Worm (Caenorhabditis elegans): Measurements from ENCODE around the gene F31D4.5.

F31D4.5 gene

ce11 chrV:20824962-20825609, 28.8 kb upstream of the F31D4.5 start, which contains the start of the genes gcy-22 and grl-14:
Gene gcy-22, minus strand, starts transcription at chrV:20825062.
Gene grl-14, plus strand, starts transcription at chrV:20825559.
- TF ChIP-seq ztf-11 (tag; optimal IDR thresholded peaks at IDR 0.05) = no peak
- TF ChIP-seq nhr-23 (tag; optimal IDR thresholded peaks at IDR 0.05) = no peak
- TF ChIP-seq ceh-9 (tag; optimal IDR thresholded peaks at IDR 0.05) = no peak
- TF ChIP-seq nhr-76 (tag; optimal IDR thresholded peaks at IDR 0.05) = no peak
- TF ChIP-seq pha-4 (tag; optimal IDR thresholded peaks at IDR 0.05) = no peak
- TF ChIP-seq fkh-2 (tag; optimal IDR thresholded peaks at IDR 0.05) = no peak
- no peak for TF ChIP-seq tbx-2 (tag; optimal IDR thresholded peaks at IDR 0.05)
- TF ChIP-seq nhr-237 (tag; optimal IDR thresholded peaks at IDR 0.05) = no peak

ce11 chrV:20826618-20827017, 27.3 kb upstream of the F31D4.5 start:
- TF ChIP-seq daf-12 (tag; optimal IDR thresholded peaks at IDR 0.05) (no peak), aly-2 (tag; optimal IDR thresholded peaks at IDR 0.05) (no peak), mdl-1 (tag; optimal IDR thresholded peaks at IDR 0.05) (no peak), nhr-25 (tag; optimal IDR thresholded peaks at IDR 0.05) (no peak), nhr-237 (tag; optimal IDR thresholded peaks at IDR 0.05) (no peak), ztf-4 (tag; optimal IDR thresholded peaks at IDR 0.05) (no peak), nhr-23 (tag; optimal IDR thresholded peaks at IDR 0.05) (no peak), ZK546.5 (tag; optimal IDR thresholded peaks at IDR 0.05) (no peak), pqm-1 (tag; optimal IDR thresholded peaks at IDR 0.05) (no peak), ceh-28 (tag; optimal IDR thresholded peaks at IDR 0.05) (no peak), elt-2 (tag; optimal IDR thresholded peaks at IDR 0.05) (no peak), zag-1 (tag; optimal IDR thresholded peaks at IDR 0.05) (no peak), elt-3 (tag; optimal IDR thresholded peaks at IDR 0.05) (no peak), nhr-67 (tag; optimal IDR thresholded peaks at IDR 0.05) (no peak), egl-5 (tag; optimal IDR thresholded peaks at IDR 0.05) (no peak), nhr-43 (tag; optimal IDR thresholded peaks at IDR 0.05; ENCODE audit: poor library complexity, severe bottlenecking) (no peak), unc-39 (tag; optimal IDR thresholded peaks at IDR 0.05) (no peak), sea-2 (GFP tag; optimal IDR thresholded peaks at IDR 0.05) (no peak), ztf-11 (tag; optimal IDR thresholded peaks at IDR 0.05) (no peak), nhr-12 (tag; optimal IDR thresholded peaks at IDR 0.05) (no peak)

ce11 chrV:20828820-20829219, 25.1 kb upstream of the F31D4.5 start, which contains the start of gene sbt-1:
Gene sbt-1, minus strand, starts transcription at chrV:20828881.
- TF ChIP-seq lsy-12 (tag; optimal IDR thresholded peaks at IDR 0.05) (no peak), sea-2 (GFP tag; optimal IDR thresholded peaks at IDR 0.05) (peak; percentile 55), elt-3 (tag; optimal IDR thresholded peaks at IDR 0.05) (no peak), elt-1 (tag; optimal IDR thresholded peaks at IDR 0.05) (peak; percentile 45), mdl-1 (tag; optimal IDR thresholded peaks at IDR 0.05) (peak; percentile 57), R02D3.7 (tag; optimal IDR thresholded peaks at IDR 0.05) (no peak), nhr-11 (tag; optimal IDR thresholded peaks at IDR 0.05) (peak; percentile 37), ceh-28 (tag; optimal IDR thresholded peaks at IDR 0.05) (peak; percentile 12), pqm-1 (tag; optimal IDR thresholded peaks at IDR 0.05) (peak; percentile 65), lin-39 (tag; optimal IDR thresholded peaks at IDR 0.05) (peak; percentile 77), nfya-1 (tag; optimal IDR thresholded peaks at IDR 0.05; ENCODE audit: insufficient read depth) (peak; percentile 83), ZK546.5 (tag; optimal IDR thresholded peaks at IDR 0.05) (no peak), hmg-11 (tag; optimal IDR thresholded peaks at IDR 0.05) (peak; percentile 59), tbx-2 (tag; optimal IDR thresholded peaks at IDR 0.05) (peak; percentile 35), lin-15B (tag; optimal IDR thresholded peaks at IDR 0.05) (peak; percentile 34)

ce11 chrV:20829511-20829910, 24.4 kb upstream of the F31D4.5 start, which contains the start of gene num-1:
Gene num-1, plus strand, starts transcription at chrV:20829811.
- TF ChIP-seq ZK546.5 (tag; optimal IDR thresholded peaks at IDR 0.05) = no peak
- TF ChIP-seq hmg-11 (tag; optimal IDR thresholded peaks at IDR 0.05) = no peak
- TF ChIP-seq pha-4 (tag; optimal IDR thresholded peaks at IDR 0.05) = no peak
- no peak for TF ChIP-seq ceh-16 (tag; optimal IDR thresholded peaks at IDR 0.05)
- no peak for TF ChIP-seq nhr-25 (tag; optimal IDR thresholded peaks at IDR 0.05)
- TF ChIP-seq egl-5 (tag; optimal IDR thresholded peaks at IDR 0.05) = no peak
- no peak for TF ChIP-seq nhr-11 (tag; optimal IDR thresholded peaks at IDR 0.05)
- no peak for TF ChIP-seq skn-1 (tag; optimal IDR thresholded peaks at IDR 0.05)
- TF ChIP-seq nhr-67 (tag; optimal IDR thresholded peaks at IDR 0.05) = no peak
- no peak for TF ChIP-seq fos-1 (tag; optimal IDR thresholded peaks at IDR 0.05)
- no peak for TF ChIP-seq nhr-76 (tag; optimal IDR thresholded peaks at IDR 0.05)
- no peak for TF ChIP-seq daf-12 (tag; optimal IDR thresholded peaks at IDR 0.05)

Data from whole organism, L3 larva.